Worm (Caenorhabditis elegans) whole organism, L4/young adult: ENCODE data around the gene C10E2.5.

Experiments
- W03F9.2 ChIP-seq: fragments of 150-350 bp; optimal IDR thresholded peaks from 2 replicates; lab custom pipeline; 2014; ENCODE audit warnings: missing biosample characterization, missing genetic modification characterization
- dao-5 ChIP-seq: sonication (generic microtip); optimal IDR thresholded peaks from 2 replicates; lab custom pipeline; 2016; ENCODE audit warnings: missing genotype, missing genetic modification characterization, moderate library complexity, missing compliant biosample characterization
- him-1 ChIP-seq: sonication (generic microtip); optimal IDR thresholded peaks from 2 replicates; lab custom pipeline; 2016; ENCODE audit warnings: missing genotype, missing genetic modification reagents, missing genetic modification characterization, missing compliant biosample characterization

C10E2.5 gene

DNA sequence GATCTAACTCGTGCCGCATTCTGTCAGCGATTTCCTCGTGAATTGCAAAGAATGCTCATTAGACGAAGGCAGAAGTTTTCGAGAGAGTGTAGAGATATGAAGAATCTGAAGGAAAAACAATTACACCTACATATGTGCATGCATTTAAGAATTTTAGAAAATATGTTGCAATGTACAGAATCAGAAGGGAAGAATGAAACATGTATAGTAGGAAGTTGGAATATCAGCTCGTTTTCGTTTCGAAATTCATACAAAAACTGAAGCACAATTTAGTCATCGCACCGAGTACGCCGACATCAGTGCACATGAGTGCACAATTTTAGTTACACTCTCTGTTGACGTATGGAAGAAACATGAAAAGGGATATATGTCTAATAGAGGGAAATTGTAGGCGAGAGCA lies at the start of gene C10E2.5:
Gene C10E2.5, minus strand, starts transcription at position 101 of the 400 bp plus-strand sequence.
- no peak for TF ChIP-seq W03F9.2
- no peak for TF ChIP-seq him-1
- TF ChIP-seq dao-5 (tag; lab: Kevin White, UChicago), result no peak

DNA sequence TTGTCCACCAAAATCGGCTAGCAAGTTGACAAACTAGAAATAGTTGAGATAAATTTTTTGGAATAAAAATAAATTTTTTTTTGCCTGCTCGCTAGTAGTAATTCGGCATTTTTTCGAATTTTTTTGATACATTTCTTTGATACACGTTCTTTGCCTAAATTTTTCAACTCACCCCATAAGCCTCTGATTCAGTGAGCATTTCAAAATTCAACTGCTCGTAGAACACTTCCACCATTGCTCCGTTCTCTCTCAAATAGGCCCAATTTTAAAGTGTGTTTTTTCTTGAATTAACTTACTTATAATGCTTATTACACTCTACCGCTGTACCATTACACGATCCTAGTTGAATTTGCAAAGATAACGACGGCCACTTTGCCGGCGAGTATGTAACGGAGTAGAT lies 49.2 kb upstream of the C10E2.5 start:
- TF ChIP-seq W03F9.2 (no peak), him-1 (no peak), dao-5 (tag; lab: Kevin White, UChicago) (no peak)

- TF ChIP-seq him-1 (no peak), W03F9.2 (peak; percentile 23)
Observed at ce11 chrX:16799065-16799663, 44.8 kb upstream of the C10E2.5 start.

DNA sequence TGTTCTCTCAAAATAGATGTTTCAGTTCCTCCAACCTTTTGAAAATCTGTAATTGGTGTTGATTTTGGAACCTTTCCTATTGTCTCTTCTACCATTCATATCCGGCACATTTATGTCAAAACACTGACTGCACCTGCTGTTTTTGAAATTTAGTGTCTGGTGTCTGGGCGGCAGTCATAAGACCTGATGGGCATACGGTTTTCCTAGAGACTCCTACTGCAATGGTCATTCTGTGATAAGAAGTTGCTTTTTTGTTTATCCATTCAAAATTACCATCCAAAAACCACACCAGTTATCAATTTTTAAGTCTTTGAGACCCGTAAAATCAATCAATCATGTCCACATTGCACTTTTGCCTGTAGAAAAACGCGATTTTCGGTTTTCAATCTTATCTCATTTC lies 44.2 kb upstream of the C10E2.5 start:
- TF ChIP-seq dao-5 (tag; lab: Kevin White, UChicago) (no peak), W03F9.2 (no peak), him-1 (no peak)

DNA sequence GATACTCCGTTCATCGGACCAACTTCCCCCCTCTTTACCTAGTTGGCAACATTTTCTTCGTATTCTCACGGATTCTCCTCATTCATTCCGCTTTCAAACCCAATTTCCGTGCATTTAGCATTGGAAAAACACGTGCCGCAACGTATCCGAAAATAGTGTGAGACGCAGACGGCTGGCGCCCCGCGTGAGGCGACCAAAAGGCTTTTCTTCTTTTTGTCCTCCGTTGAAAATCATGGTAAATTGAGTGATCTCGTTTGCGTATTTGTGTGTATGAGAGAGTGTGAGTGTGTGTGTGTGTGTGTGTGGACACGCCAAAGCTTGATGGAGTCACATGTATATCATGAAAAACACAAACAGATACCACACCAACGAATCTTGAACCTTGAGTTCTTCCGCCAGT lies 42.5 kb upstream of the C10E2.5 start:
- peak; percentile 69 for TF ChIP-seq W03F9.2
- peak; percentile 64 for TF ChIP-seq him-1
- no peak for TF ChIP-seq dao-5 (tag; lab: Kevin White, UChicago)

ce11 chrX:16795978-16796377 lies 41.6 kb upstream of the C10E2.5 start, which contains the start of gene aak-2:
Gene aak-2 (plus strand): TSS chrX:16796087.
- TF ChIP-seq W03F9.2, result no peak
- TF ChIP-seq dao-5 (tag; lab: Kevin White, UChicago), result no peak
- TF ChIP-seq him-1, result no peak

DNA sequence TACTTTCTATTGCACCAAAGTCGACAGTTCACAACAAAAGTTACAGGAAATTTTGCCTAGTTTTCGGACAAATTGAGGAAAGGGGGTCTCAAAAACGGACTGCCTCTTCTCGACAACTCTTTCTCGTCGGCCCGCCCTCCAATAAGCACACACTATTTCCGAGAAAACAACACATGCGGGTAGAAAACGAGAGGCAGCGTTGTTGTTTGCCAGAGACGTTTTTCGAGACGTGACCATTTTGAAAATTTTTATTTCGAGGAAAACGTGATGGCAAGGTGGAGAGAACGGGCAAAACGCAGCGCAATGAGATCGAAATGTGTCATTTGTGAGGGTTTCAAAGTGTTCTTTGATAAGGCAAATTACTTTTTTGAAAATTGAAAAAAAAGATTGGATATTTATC lies 39.1 kb upstream of the C10E2.5 start:
- no peak for TF ChIP-seq him-1
- no peak for TF ChIP-seq W03F9.2
- no peak for TF ChIP-seq dao-5 (tag; lab: Kevin White, UChicago)

- no peak for TF ChIP-seq W03F9.2
- no peak for TF ChIP-seq dao-5 (tag; lab: Kevin White, UChicago)
- no peak for TF ChIP-seq him-1
Observed at ce11 chrX:16792700-16793176, 38.4 kb upstream of the C10E2.5 start, which contains the start of gene got-1.2. Gene got-1.2 (minus strand): TSS chrX:16793126.

DNA sequence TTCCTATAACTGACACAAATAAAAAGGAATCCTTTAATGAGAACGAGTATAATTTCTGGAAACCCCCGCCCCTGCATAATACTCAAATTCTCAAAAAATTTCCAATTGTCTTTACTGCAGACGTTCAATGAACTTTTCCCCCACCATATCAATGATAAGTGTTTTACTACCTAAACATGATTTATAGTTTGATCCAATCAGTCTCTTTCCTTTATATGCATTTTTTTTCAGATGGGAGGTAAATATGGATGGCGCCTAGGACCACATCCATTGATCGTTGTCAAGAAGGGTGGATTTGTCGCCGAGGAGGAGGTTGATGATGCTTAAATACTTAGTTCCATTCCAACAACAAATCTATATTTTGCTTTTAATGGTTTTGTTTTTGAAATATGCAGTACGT lies 32.8 kb upstream of the C10E2.5 start:
- TF ChIP-seq dao-5 (tag; lab: Kevin White, UChicago) (no peak), W03F9.2 (no peak), him-1 (no peak)

ce11 chrX:16786021-16786488 lies 31.7 kb upstream of the C10E2.5 start, which contains the start of gene T01C8.2:
Gene T01C8.2 (plus strand): TSS chrX:16786438.
- TF ChIP-seq dao-5 (tag; lab: Kevin White, UChicago), result no peak
- TF ChIP-seq W03F9.2, result no peak
- no peak for TF ChIP-seq him-1

- TF ChIP-seq him-1, result no peak
- no peak for TF ChIP-seq dao-5 (tag; lab: Kevin White, UChicago)
- no peak for TF ChIP-seq W03F9.2
Observed at ce11 chrX:16784038-16784437, 29.7 kb upstream of the C10E2.5 start.

ce11 chrX:16782797-16783259 lies 28.5 kb upstream of the C10E2.5 start, which contains the start of gene T01C8.3:
Gene T01C8.3 (minus strand): TSS chrX:16783209.
- TF ChIP-seq W03F9.2 (no peak), him-1 (no peak), dao-5 (tag; lab: Kevin White, UChicago) (no peak)

- TF ChIP-seq dao-5 (tag; lab: Kevin White, UChicago) (no peak), W03F9.2 (no peak), him-1 (no peak)
Observed at ce11 chrX:16775335-16775835, 21.0 kb upstream of the C10E2.5 start.

ce11 chrX:16773421-16773820 lies 19.0 kb upstream of the C10E2.5 start:
- TF ChIP-seq W03F9.2, result no peak
- no peak for TF ChIP-seq dao-5 (tag; lab: Kevin White, UChicago)
- no peak for TF ChIP-seq him-1

DNA sequence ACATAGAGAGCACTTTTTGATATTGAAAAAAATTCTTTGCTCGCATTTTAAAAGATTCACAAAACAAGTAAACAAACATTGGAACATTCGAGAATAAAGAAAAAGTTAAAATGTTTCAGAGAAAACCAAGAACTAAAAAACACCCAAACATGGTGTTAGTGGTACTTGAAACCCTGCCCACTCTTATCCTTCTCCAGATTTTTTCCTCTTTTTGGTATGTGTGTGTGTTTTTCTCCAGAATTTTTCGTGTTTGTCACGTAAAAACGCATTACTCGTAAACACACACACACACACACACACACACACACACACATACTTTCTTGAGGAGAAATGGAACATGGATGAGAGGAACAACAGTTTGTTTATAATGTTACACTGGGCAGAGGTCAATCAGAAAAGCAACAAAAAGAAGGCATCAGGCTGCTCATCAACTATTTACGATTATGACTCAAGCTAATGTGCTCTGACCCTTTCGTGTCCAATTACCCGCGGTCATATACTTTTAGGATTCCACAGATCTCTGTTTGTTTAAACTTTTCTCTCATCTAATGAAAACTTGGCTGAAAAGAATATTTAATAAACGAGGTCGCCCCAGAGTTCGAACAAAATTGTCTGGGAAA lies 17.8 kb upstream of the C10E2.5 start:
- no peak for TF ChIP-seq dao-5 (tag; lab: Kevin White, UChicago)
- TF ChIP-seq W03F9.2, result no peak
- TF ChIP-seq him-1, result no peak
